Worm (Caenorhabditis elegans) whole organism, L1 larva: ENCODE data around the gene srh-55.

Experiments
- C04F5.9 ChIP-seq: sonication (generic microtip); optimal IDR thresholded peaks from 2 replicates; lab custom pipeline; 2016; ENCODE audit warnings: missing genetic modification characterization, missing compliant biosample characterization
- Y116A8C.19 ChIP-seq: sonication (generic microtip); optimal IDR thresholded peaks from 2 replicates; lab custom pipeline; 2016; ENCODE audit warnings: missing compliant biosample characterization, missing genetic modification characterization, borderline replicate concordance
- aly-2 ChIP-seq: fragments of 150-350 bp; optimal IDR thresholded peaks from 2 replicates; lab custom pipeline; 2014; ENCODE audit warnings: missing biosample characterization, missing genetic modification characterization
- blmp-1 ChIP-seq: fragments of 150-350 bp; optimal IDR thresholded peaks from 2 replicates; lab custom pipeline; 2014; ENCODE audit warnings: missing biosample characterization, missing genetic modification characterization
- ceh-63 ChIP-seq: fragments of 200-800 bp; sonication (Bioruptor generic); optimal IDR thresholded peaks from 2 replicates; lab custom pipeline; 2018; ENCODE audit warnings: mild to moderate bottlenecking, missing genetic modification characterization, missing compliant biosample characterization
- ces-1 ChIP-seq: fragments of 150-350 bp; optimal IDR thresholded peaks from 2 replicates; lab custom pipeline; 2014; ENCODE audit warnings: missing biosample characterization, missing genetic modification reagents, missing genetic modification characterization
- efl-1 ChIP-seq, 4 experiments: fragments of 150-350 bp; optimal IDR thresholded peaks in 3 of 4; peaks in 1 of 4; 1 replicate in 1 of 4; 2 replicates in 3 of 4; lab custom pipeline; 2014; ENCODE audit warnings: missing biosample characterization in 2 of 4, missing genetic modification characterization in 2 of 4, missing genetic modification reagents in 2 of 4
- elt-2 ChIP-seq: sonication (generic microtip); optimal IDR thresholded peaks from 2 replicates; lab custom pipeline; 2016; ENCODE audit warnings: missing genetic modification characterization, mild to moderate bottlenecking, inconsistent platforms, missing compliant biosample characterization, missing genetic modification reagents
- elt-3 ChIP-seq, 6 experiments: fragments of 150-350 bp in 1 of 6; sonication (generic microtip); optimal IDR thresholded peaks; 2 replicates each; lab custom pipeline; 2017 to 2018; ENCODE audit warnings: missing biosample characterization in 6 of 6, missing genetic modification characterization in 6 of 6, inconsistent platforms in 1 of 6
- ets-5 ChIP-seq: fragments of 200-800 bp; sonication (Bioruptor generic); IDR thresholded peaks from 2 replicates; pipeline ENCODE4 v1.3.6; 2022; ENCODE audit warnings: missing genetic modification characterization, missing compliant biosample characterization
- fkh-10 ChIP-seq: sonication (generic microtip); optimal IDR thresholded peaks from 2 replicates; lab custom pipeline; 2017; ENCODE audit warnings: missing biosample characterization, missing genetic modification reagents, missing genetic modification characterization
- fkh-4 ChIP-seq: sonication (generic microtip); optimal IDR thresholded peaks from 2 replicates; lab custom pipeline; 2016; ENCODE audit warnings: missing compliant biosample characterization, missing genetic modification characterization, borderline replicate concordance
- fkh-8 ChIP-seq: sonication (generic microtip); optimal IDR thresholded peaks from 2 replicates; lab custom pipeline; 2016; ENCODE audit warnings: mild to moderate bottlenecking, missing genetic modification characterization, missing compliant biosample characterization
- fos-1 ChIP-seq: fragments of 150-350 bp; optimal IDR thresholded peaks from 2 replicates; lab custom pipeline; 2014; ENCODE audit warnings: missing biosample characterization, missing genetic modification characterization
- hpl-2 ChIP-seq: fragments of 150-350 bp; optimal IDR thresholded peaks from 2 replicates; lab custom pipeline; 2014; ENCODE audit warnings: missing biosample characterization, missing genetic modification reagents, missing genetic modification characterization
- irx-1 ChIP-seq: sonication (generic microtip); optimal IDR thresholded peaks from 2 replicates; lab custom pipeline; 2016; ENCODE audit warnings: missing genetic modification characterization, missing compliant biosample characterization
- isw-1 ChIP-seq: fragments of 200-800 bp; sonication (Bioruptor generic); IDR thresholded peaks from 2 replicates; pipeline ENCODE4 v1.3.6; 2022; ENCODE audit warnings: missing genetic modification characterization, missing compliant biosample characterization
- jun-1 ChIP-seq: fragments of 150-350 bp; optimal IDR thresholded peaks from 2 replicates; lab custom pipeline; 2014; ENCODE audit warnings: missing biosample characterization, missing genetic modification reagents, missing genetic modification characterization
- lin-35 ChIP-seq, 2 experiments: fragments of 150-350 bp; optimal IDR thresholded peaks; 2 replicates each; lab custom pipeline; 2014; ENCODE audit warnings: missing biosample characterization in 2 of 2, missing genetic modification characterization in 2 of 2, missing genetic modification reagents in 2 of 2
- lir-3 ChIP-seq: sonication (generic microtip); optimal IDR thresholded peaks from 2 replicates; lab custom pipeline; 2016; ENCODE audit warnings: mild to moderate bottlenecking, missing genetic modification characterization, moderate library complexity, missing compliant biosample characterization; ENCODE audit not compliant: poor library complexity
- lsy-2 ChIP-seq, 2 experiments: fragments of 150-350 bp; optimal IDR thresholded peaks; 2 replicates each; lab custom pipeline; 2014; ENCODE audit warnings: missing biosample characterization in 2 of 2, missing genetic modification characterization in 2 of 2
- nhr-11 ChIP-seq: fragments of 150-350 bp; optimal IDR thresholded peaks from 2 replicates; lab custom pipeline; 2014; ENCODE audit warnings: missing biosample characterization, missing genetic modification characterization
- nhr-19 ChIP-seq: fragments of 200-800 bp; sonication (Bioruptor generic); conservative IDR thresholded peaks from 2 replicates; pipeline ENCODE4 v1.3.6; 2022; ENCODE audit warnings: missing genetic modification characterization, missing compliant biosample characterization
- nhr-20 ChIP-seq: sonication (generic microtip); optimal IDR thresholded peaks from 2 replicates; lab custom pipeline; 2016; ENCODE audit warnings: mild to moderate bottlenecking, missing genetic modification characterization, missing compliant biosample characterization
- nhr-47 ChIP-seq: sonication (generic microtip); optimal IDR thresholded peaks from 2 replicates; lab custom pipeline; 2016; ENCODE audit warnings: mild to moderate bottlenecking, missing genetic modification characterization, moderate library complexity, missing compliant biosample characterization
- nhr-77 ChIP-seq: fragments of 150-350 bp; optimal IDR thresholded peaks from 2 replicates; lab custom pipeline; 2014; ENCODE audit warnings: missing biosample characterization, missing genetic modification characterization
- nhr-84 ChIP-seq: sonication (generic microtip); optimal IDR thresholded peaks from 2 replicates; lab custom pipeline; 2017; ENCODE audit warnings: missing biosample characterization, missing genetic modification characterization
- nhr-85 ChIP-seq: sonication (generic microtip); peaks from one replicate; lab custom pipeline; 2016; ENCODE audit warnings: missing genetic modification characterization, inconsistent platforms, missing compliant biosample characterization
- pag-3 ChIP-seq: sonication (generic microtip); optimal IDR thresholded peaks from 2 replicates; lab custom pipeline; 2017; ENCODE audit warnings: missing genetic modification characterization, mild to moderate bottlenecking, missing compliant biosample characterization, antibody characterized with exemption, borderline replicate concordance; ENCODE audit not compliant: insufficient read depth
- pax-3 ChIP-seq: fragments of 200-800 bp; sonication (Bioruptor generic); optimal IDR thresholded peaks from 2 replicates; lab custom pipeline; 2018; ENCODE audit warnings: mild to moderate bottlenecking, missing genetic modification characterization, moderate library complexity, missing compliant biosample characterization
- skn-1 ChIP-seq: fragments of 150-350 bp; optimal IDR thresholded peaks from 2 replicates; lab custom pipeline; 2014; ENCODE audit warnings: missing biosample characterization, missing genetic modification characterization
- tbx-2 ChIP-seq: sonication (generic microtip); optimal IDR thresholded peaks from 2 replicates; lab custom pipeline; 2016; ENCODE audit warnings: missing genetic modification characterization, missing compliant biosample characterization
- vab-15 ChIP-seq: sonication (generic microtip); optimal IDR thresholded peaks from 2 replicates; lab custom pipeline; 2017; ENCODE audit warnings: missing genotype, mild to moderate bottlenecking, missing genetic modification characterization, missing compliant biosample characterization
- zip-4 ChIP-seq: fragments of 200-800 bp; sonication (Bioruptor generic); optimal IDR thresholded peaks from 2 replicates; lab custom pipeline; 2018; ENCODE audit warnings: mild to moderate bottlenecking, missing genetic modification characterization, moderate library complexity, missing compliant biosample characterization
- ztf-11 ChIP-seq, 2 experiments: sonication (generic microtip); optimal IDR thresholded peaks; 2 replicates each; lab custom pipeline; 2016 to 2017; ENCODE audit warnings: missing genetic modification characterization in 2 of 2, missing biosample characterization in 1 of 2, missing compliant biosample characterization in 1 of 2
- ztf-4 ChIP-seq: fragments of 150-350 bp; optimal IDR thresholded peaks from 2 replicates; lab custom pipeline; 2014; ENCODE audit warnings: missing biosample characterization, missing genetic modification characterization

Gene srh-55

DNA sequence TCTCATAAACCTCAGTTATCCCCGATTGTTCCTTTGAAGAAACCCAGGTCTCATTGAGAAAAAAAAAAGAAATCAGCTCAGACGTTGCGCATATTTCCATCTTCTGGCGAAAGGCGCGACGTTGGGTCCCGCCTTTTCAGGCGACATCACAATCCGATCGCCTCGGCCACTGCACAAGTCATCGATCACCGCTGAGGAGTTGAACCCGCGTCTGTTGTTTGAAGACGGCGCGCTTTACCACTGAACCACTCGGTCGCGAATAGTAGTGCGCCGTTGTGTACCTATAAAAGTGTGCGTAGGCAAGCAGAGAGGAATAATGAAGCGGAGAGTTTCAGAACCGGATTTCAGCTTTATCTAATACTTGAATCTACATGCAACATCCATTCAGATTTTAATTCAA lies 37.5 kb downstream of the srh-55 start, which contains the start of gene Y75B12B.11 (continued):
- TF ChIP-seq ztf-4 (tag; lab: Kevin White, UChicago), result peak; percentile 78
- peak; percentile 45 for TF ChIP-seq jun-1 (tag; lab: Kevin White, UChicago)

DNA sequence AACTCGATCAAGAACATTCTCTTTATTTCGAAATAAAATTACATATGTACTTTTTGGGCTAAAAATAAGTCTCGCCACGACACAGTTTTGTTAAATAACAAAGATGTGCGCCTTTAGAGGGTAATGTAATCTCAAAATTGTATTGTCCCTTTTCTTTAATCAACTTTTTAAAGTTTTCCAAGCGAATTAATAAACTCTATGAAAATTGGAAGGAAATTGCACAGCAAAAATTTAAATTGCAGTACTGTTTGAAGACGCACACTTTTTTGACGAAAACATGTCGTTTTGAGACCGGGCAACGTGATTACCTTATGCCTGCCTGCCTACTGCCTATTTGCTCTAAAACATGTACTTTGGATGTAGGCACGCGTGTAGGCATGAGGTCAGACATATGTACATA lies 38.6 kb downstream of the srh-55 start:
- TF ChIP-seq C04F5.9 (tag; lab: Kevin White, UChicago), result no peak
- TF ChIP-seq skn-1, result no peak
- TF ChIP-seq lir-3 (tag; lab: Kevin White, UChicago), result no peak
- no peak for TF ChIP-seq ztf-4 (tag; lab: Kevin White, UChicago)
- TF ChIP-seq irx-1, result no peak
- no peak for TF ChIP-seq lsy-2 (tag; optimal IDR thresholded peaks at IDR 0.05; lab: Kevin White, UChicago)
- no peak for TF ChIP-seq zip-4
- TF ChIP-seq pag-3 (tag; lab: Kevin White, UChicago), result no peak
- no peak for TF ChIP-seq nhr-19 (GFP tag; lab: Robert Waterston, UW)
- TF ChIP-seq nhr-20 (tag; lab: Kevin White, UChicago), result no peak
- no peak for TF ChIP-seq jun-1 (tag; lab: Kevin White, UChicago)
- TF ChIP-seq efl-1 (optimal IDR thresholded peaks at IDR 0.05; lab: Kevin White, UChicago), result no peak
- TF ChIP-seq efl-1 (GFP tag; optimal IDR thresholded peaks at IDR 0.05 in 1 of 2; lab: Kevin White, UChicago), result no peak
- no peak for TF ChIP-seq elt-3 (tag; optimal IDR thresholded peaks at IDR 0.05; lab: Kevin White, UChicago)
- no peak for TF ChIP-seq nhr-84 (tag; lab: Kevin White, UChicago)
- TF ChIP-seq nhr-11 (tag; lab: Kevin White, UChicago), result no peak
- no peak for TF ChIP-seq ces-1
- no peak for TF ChIP-seq aly-2
- no peak for TF ChIP-seq hpl-2 (GFP tag; lab: Kevin White, UChicago)
- TF ChIP-seq, all 84 proteins: peak for 0

DNA sequence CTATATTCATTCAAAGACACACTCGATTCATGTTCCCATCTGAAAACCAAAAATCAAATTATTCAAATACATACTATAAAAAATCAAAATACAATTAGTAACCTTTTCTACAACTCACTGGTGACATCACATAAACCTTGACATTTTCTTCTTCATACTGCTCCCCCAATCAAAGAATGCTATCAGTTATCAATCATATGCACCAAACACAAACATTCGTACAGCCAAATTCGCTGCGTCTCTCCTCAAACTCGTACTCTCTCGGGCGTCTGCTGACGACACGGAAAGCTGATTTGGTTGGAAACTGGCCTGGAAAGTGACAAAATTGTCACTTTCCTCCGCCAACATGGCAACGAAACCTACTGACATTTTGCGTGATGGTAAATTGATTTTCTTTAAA lies 39.0 kb downstream of the srh-55 start, which contains the start of gene plc-2:
Gene plc-2 (plus strand): TSS at position 196 of the 400 bp plus-strand sequence.
- TF ChIP-seq tbx-2 (no peak), fkh-10 (GFP tag; lab: Kevin White, UChicago) (no peak), elt-2 (tag; lab: Kevin White, UChicago) (peak; percentile 55), lin-35 (GFP tag; optimal IDR thresholded peaks at IDR 0.05; lab: Kevin White, UChicago) (peak in 1 of 2 experiments; percentile 33), nhr-85 (tag; lab: Kevin White, UChicago) (peak; percentile 27), efl-1 (optimal IDR thresholded peaks at IDR 0.05; lab: Kevin White, UChicago) (no peak), efl-1 (GFP tag; optimal IDR thresholded peaks at IDR 0.05 in 1 of 2; lab: Kevin White, UChicago) (peak in 1 of 2 experiments; percentile 16)
- TF ChIP-seq, all 84 proteins: peak for 4

DNA sequence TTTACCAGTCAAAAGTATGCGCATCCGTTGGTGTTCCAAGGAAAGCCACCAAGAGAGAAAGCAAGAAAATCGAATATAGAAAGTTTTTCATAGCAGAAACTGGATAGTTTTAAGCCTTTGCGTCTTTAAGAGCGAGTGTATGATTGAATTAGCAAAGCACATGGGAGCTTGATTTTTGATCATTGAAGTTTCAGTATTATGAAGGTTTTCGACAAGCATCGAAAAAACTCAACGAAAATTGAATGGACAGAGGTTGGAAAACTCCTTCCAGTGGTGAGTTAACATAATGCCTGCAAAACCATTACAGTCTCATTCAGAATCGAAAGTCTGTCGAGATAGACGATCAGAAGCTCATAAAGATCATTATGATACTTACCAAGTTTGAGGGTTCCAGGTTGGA lies 40.5 kb downstream of the srh-55 start, which contains the start of gene Y75B12B.13:
Gene Y75B12B.13 (minus strand): TSS at position 101 of the 400 bp plus-strand sequence.
- TF ChIP-seq jun-1 (tag; lab: Kevin White, UChicago) (no peak), efl-1 (optimal IDR thresholded peaks at IDR 0.05; lab: Kevin White, UChicago) (no peak), efl-1 (GFP tag; optimal IDR thresholded peaks at IDR 0.05 in 1 of 2; lab: Kevin White, UChicago) (peak in 1 of 2 experiments; percentile 51)

DNA sequence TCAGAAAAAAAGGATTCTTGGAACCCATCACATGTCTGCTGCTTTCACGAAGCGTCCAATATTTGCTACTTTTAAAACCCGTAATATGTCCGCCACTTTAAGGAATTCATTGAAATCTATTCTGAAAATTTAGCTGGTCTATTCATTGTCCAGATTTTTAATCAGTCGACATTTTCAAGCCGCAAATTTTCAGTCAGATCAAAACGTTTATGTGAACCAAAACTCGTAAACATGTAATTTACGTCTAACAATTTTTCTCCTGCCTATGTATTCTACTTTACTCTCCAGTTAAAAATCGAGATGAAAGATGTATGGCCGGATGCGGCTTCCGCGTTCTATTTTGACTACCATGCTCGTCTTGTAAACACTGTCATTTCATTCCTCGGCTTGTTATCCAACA lies 44.6 kb downstream of the srh-55 start, which contains the start of gene srw-1:
Gene srw-1 (plus strand): TSS at position 301 of the 400 bp plus-strand sequence.
- TF ChIP-seq fos-1 (tag; lab: Kevin White, UChicago) (no peak), vab-15 (tag; lab: Kevin White, UChicago) (no peak), pax-3 (tag; lab: Kevin White, UChicago) (no peak), nhr-77 (no peak), Y116A8C.19 (tag; lab: Kevin White, UChicago) (no peak), ceh-63 (GFP tag; lab: Kevin White, UChicago) (no peak), fkh-4 (tag; lab: Kevin White, UChicago) (no peak), ces-1 (no peak), nhr-47 (tag; lab: Kevin White, UChicago) (no peak), ztf-11 (tag; optimal IDR thresholded peaks at IDR 0.05; lab: Kevin White, UChicago) (no peak), blmp-1 (tag; lab: Kevin White, UChicago) (no peak), jun-1 (tag; lab: Kevin White, UChicago) (no peak), hpl-2 (GFP tag; lab: Kevin White, UChicago) (no peak), ets-5 (GFP tag; lab: Robert Waterston, UW) (no peak), fkh-8 (tag; lab: Kevin White, UChicago) (no peak), isw-1 (GFP tag; lab: Robert Waterston, UW) (no peak), lsy-2 (tag; optimal IDR thresholded peaks at IDR 0.05; lab: Kevin White, UChicago) (no peak)
- TF ChIP-seq, all 84 proteins: peak for 0
